Fruit fly (Drosophila melanogaster) Kc167 (cell line): ENCODE data around the gene CG4631.

Experiments
- Myc ChIP-seq: fragments of >200 bp; optimal IDR thresholded peaks from 2 replicates; lab custom pipeline; 2017; ENCODE audit warnings: missing external identifiers
- Sin3A ChIP-seq: fragments of >200 bp; optimal IDR thresholded peaks from 2 replicates; lab custom pipeline; 2018; ENCODE audit warnings: missing external identifiers
- h ChIP-seq: fragments of >200 bp; optimal IDR thresholded peaks from 3 replicates; lab custom pipeline; 2018; ENCODE audit warnings: missing external identifiers
- insv ChIP-seq: fragments of >200 bp; optimal IDR thresholded peaks from 3 replicates; lab custom pipeline; 2018; ENCODE audit warnings: missing external identifiers
- psq ChIP-seq: fragments of >200 bp; optimal IDR thresholded peaks from 2 replicates; lab custom pipeline; 2017; ENCODE audit warnings: missing external identifiers
- ttk ChIP-seq: sonication (Bioruptor generic); optimal IDR thresholded peaks from 2 replicates; lab custom pipeline; 2017; ENCODE audit warnings: missing external identifiers

DNA sequence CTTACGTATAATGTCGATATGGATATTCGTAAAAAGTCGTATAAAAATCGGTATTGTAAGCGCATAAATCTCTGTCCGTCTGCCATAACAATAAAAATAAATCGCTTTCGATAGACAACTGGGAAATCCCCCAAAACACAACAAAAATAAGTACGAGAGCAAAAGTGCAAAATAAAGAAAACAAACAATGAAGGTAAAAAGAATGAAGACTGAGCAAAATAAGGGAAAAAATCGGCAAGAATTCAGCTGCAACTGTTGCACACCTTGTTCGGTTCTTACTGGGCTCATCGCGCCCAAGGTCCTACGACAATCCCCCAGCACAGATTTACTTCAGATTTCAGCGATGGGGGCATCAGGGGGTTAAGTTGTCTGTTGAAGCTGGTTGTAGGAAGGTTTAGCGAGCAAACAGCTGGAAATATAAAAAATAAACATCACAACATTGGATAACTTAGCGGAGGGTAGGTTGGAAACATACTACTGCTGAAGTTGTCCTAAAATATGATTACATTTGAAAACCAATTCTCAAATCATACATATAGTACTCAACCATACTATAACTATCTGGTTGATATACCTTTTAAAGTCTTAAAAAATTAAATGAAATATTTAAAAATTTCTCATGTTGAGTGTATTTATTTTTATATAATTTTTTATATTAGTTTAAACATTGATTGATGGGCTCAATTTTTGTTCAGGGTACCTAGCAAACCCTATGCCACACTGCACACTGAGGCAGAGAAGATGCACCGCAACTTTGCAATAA, 16.6 kb upstream of the CG4631 start:
- TF ChIP-seq Sin3A (lab: Kevin White, UChicago) (no peak), psq (lab: Kevin White, UChicago) (no peak), insv (lab: Kevin White, UChicago) (no peak), ttk (lab: Kevin White, UChicago) (no peak), Myc (lab: Kevin White, UChicago) (no peak), h (no peak)
